Worm (Caenorhabditis elegans) whole organism, mixed stage, embryonic: ENCODE results near the gene mlc-1.

Source experiments
- M03D4.4 ChIP-seq: sonication (generic microtip); optimal IDR thresholded peaks from 2 replicates; lab custom pipeline; 2017; ENCODE audit warnings: mild to moderate bottlenecking, missing genetic modification characterization, missing compliant biosample characterization
- bed-3 ChIP-seq: fragments of 200-800 bp; sonication (Bioruptor generic); optimal IDR thresholded peaks from 3 replicates; lab custom pipeline; 2018; ENCODE audit warnings: mild to moderate bottlenecking, missing genetic modification characterization, moderate library complexity, missing compliant biosample characterization
- ceh-83 ChIP-seq: fragments of 200-800 bp; sonication (Bioruptor generic); optimal IDR thresholded peaks from 2 replicates; lab custom pipeline; 2018; ENCODE audit warnings: mild to moderate bottlenecking, missing genetic modification characterization, missing compliant biosample characterization
- cnd-1 ChIP-seq: fragments of 200-800 bp; sonication (Bioruptor generic); optimal IDR thresholded peaks from 2 replicates; lab custom pipeline; 2018; ENCODE audit warnings: mild to moderate bottlenecking, missing genetic modification characterization, missing compliant biosample characterization
- drap-1 ChIP-seq: fragments of 200-800 bp; sonication (Bioruptor generic); optimal IDR thresholded peaks from 3 replicates; lab custom pipeline; 2018; ENCODE audit warnings: mild to moderate bottlenecking, missing genetic modification characterization, missing compliant biosample characterization
- elt-1 ChIP-seq: sonication (generic microtip); optimal IDR thresholded peaks from 2 replicates; lab custom pipeline; 2017; ENCODE audit warnings: missing genetic modification characterization, mild to moderate bottlenecking, missing compliant biosample characterization, antibody characterized with exemption, moderate library complexity, borderline replicate concordance; ENCODE audit not compliant: insufficient read depth
- elt-3 ChIP-seq: fragments of 150-350 bp; optimal IDR thresholded peaks from 2 replicates; lab custom pipeline; 2014; ENCODE audit warnings: missing biosample characterization, missing genetic modification characterization
- flh-1 ChIP-seq: fragments of 200-800 bp; sonication (Bioruptor generic); optimal IDR thresholded peaks from 2 replicates; lab custom pipeline; 2018; ENCODE audit warnings: mild to moderate bottlenecking, missing genetic modification characterization, moderate library complexity, missing compliant biosample characterization
- ham-2 ChIP-seq: fragments of 200-800 bp; sonication (Bioruptor generic); optimal IDR thresholded peaks from 2 replicates; lab custom pipeline; 2018; ENCODE audit warnings: mild to moderate bottlenecking, missing genetic modification characterization, missing compliant biosample characterization
- hlh-1 ChIP-seq: fragments of 150-350 bp; optimal IDR thresholded peaks from 2 replicates; lab custom pipeline; 2014; ENCODE audit warnings: missing biosample characterization, missing genetic modification reagents, missing genetic modification characterization
- lin-13 ChIP-seq: fragments of 150-350 bp; optimal IDR thresholded peaks from 2 replicates; lab custom pipeline; 2014; ENCODE audit warnings: missing biosample characterization, missing genetic modification characterization
- lin-32 ChIP-seq: fragments of 200-800 bp; sonication (Bioruptor generic); optimal IDR thresholded peaks from 2 replicates; lab custom pipeline; 2018; ENCODE audit warnings: mild to moderate bottlenecking, missing genetic modification characterization, missing compliant biosample characterization
- lsy-2 ChIP-seq: fragments of 150-350 bp; optimal IDR thresholded peaks from 2 replicates; lab custom pipeline; 2014; ENCODE audit warnings: missing biosample characterization, missing genetic modification characterization
- mab-5 ChIP-seq: fragments of 150-350 bp; optimal IDR thresholded peaks from 2 replicates; lab custom pipeline; 2014; ENCODE audit warnings: missing biosample characterization, missing genetic modification characterization
- mep-1 ChIP-seq: fragments of 150-350 bp; optimal IDR thresholded peaks from 2 replicates; lab custom pipeline; 2017; ENCODE audit warnings: missing biosample characterization, missing genetic modification reagents, missing genetic modification characterization, inconsistent platforms
- mls-2 ChIP-seq: sonication (generic microtip); optimal IDR thresholded peaks from 2 replicates; lab custom pipeline; 2016; ENCODE audit warnings: mild to moderate bottlenecking, missing genetic modification characterization, moderate library complexity, missing compliant biosample characterization
- nhr-12 ChIP-seq: fragments of 150-350 bp; optimal IDR thresholded peaks from 2 replicates; lab custom pipeline; 2014; ENCODE audit warnings: missing biosample characterization, missing genetic modification characterization
- nhr-237 ChIP-seq: fragments of 150-350 bp; optimal IDR thresholded peaks from 2 replicates; lab custom pipeline; 2014; ENCODE audit warnings: missing biosample characterization, missing genetic modification characterization
- nhr-28 ChIP-seq: fragments of 150-350 bp; optimal IDR thresholded peaks from 2 replicates; lab custom pipeline; 2014; ENCODE audit warnings: missing biosample characterization, missing genetic modification characterization
- nhr-76 ChIP-seq: sonication (generic microtip); optimal IDR thresholded peaks from 2 replicates; lab custom pipeline; 2017; ENCODE audit warnings: missing biosample characterization, missing genetic modification characterization
- pha-4 ChIP-seq: fragments of 150-350 bp; optimal IDR thresholded peaks from 2 replicates; lab custom pipeline; 2018; ENCODE audit warnings: missing biosample characterization, missing genetic modification reagents, missing genetic modification characterization
- sptf-1 ChIP-seq: sonication (generic microtip); optimal IDR thresholded peaks from 2 replicates; lab custom pipeline; 2017; ENCODE audit warnings: mild to moderate bottlenecking, missing genetic modification characterization, moderate library complexity, missing compliant biosample characterization
- tbx-8 ChIP-seq: fragments of 200-800 bp; sonication (Bioruptor generic); optimal IDR thresholded peaks from 2 replicates; lab custom pipeline; 2018; ENCODE audit warnings: mild to moderate bottlenecking, missing genetic modification characterization, moderate library complexity, missing compliant biosample characterization
- unc-120 ChIP-seq: sonication (generic microtip); optimal IDR thresholded peaks from 2 replicates; lab custom pipeline; 2017; ENCODE audit warnings: missing genetic modification characterization, missing compliant biosample characterization; ENCODE audit not compliant: poor library complexity, severe bottlenecking
- unc-39 ChIP-seq: fragments of 150-350 bp; optimal IDR thresholded peaks from 2 replicates; lab custom pipeline; 2014; ENCODE audit warnings: missing biosample characterization, missing genetic modification characterization
- unc-62 ChIP-seq: fragments of 150-350 bp; optimal IDR thresholded peaks from 2 replicates; lab custom pipeline; 2014; ENCODE audit warnings: missing biosample characterization, missing genetic modification reagents, missing genetic modification characterization
- zip-8 ChIP-seq: fragments of 150-350 bp; optimal IDR thresholded peaks from 2 replicates; lab custom pipeline; 2014; ENCODE audit warnings: missing biosample characterization, missing genetic modification characterization

mlc-1 gene

DNA sequence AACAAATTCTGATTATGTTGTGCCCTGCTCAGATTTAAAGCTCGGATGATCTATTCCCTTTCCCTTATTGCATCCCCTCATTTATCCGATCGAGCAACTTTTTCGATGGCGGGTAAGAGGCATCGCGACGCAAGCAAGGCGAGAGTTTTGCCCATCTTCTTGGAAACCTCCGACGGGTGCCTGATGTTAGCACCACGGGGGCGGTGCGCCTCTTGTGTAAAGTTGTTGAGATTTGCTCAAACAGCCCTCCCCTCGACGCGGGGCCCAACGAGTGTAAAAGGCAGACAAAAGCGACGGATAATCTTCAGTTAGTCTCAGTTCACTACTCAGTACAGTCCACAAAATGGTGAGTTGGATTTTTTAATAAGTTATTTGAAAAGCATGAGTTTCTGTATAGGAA, at the start of gene mlc-1:
Gene mlc-1, plus strand, starts transcription at position 324 of the 400 bp plus-strand sequence.
- TF ChIP-seq mep-1: no peak
- TF ChIP-seq mab-5 (tag; lab: Kevin White, UChicago): no peak
- peak; percentile 77 for TF ChIP-seq hlh-1
- peak; percentile 24 for TF ChIP-seq ceh-83 (GFP tag; lab: Kevin White, UChicago)
- peak; percentile 86 for TF ChIP-seq unc-120
- TF ChIP-seq pha-4 (tag; lab: Kevin White, UChicago): no peak

DNA sequence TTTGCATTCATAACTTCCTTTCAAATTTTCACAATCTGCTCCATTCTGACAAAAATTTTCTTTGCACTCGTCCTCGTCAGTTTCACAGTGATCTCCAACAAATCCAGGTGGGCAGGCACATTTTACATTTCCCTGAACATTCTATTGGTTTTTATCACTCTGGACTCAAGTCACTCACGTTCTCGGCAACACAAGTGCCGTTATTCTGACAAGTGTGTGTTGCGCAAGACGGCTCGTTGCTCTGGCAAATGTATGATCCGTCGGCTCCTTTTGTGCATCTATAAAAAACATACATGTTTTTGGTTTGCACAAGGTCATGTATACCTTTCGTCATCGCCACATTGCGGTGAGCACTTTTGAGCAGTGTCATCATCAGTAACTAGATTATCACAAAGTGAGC, 46.4 kb upstream of the mlc-1 start:
- TF ChIP-seq lin-13 (no peak), zip-8 (tag; lab: Kevin White, UChicago) (peak; percentile 42), flh-1 (GFP tag; lab: Kevin White, UChicago) (no peak), mep-1 (no peak), ceh-83 (GFP tag; lab: Kevin White, UChicago) (no peak), nhr-12 (tag; lab: Kevin White, UChicago) (no peak)
- TF ChIP-seq, all 35 proteins: peak for 1

DNA sequence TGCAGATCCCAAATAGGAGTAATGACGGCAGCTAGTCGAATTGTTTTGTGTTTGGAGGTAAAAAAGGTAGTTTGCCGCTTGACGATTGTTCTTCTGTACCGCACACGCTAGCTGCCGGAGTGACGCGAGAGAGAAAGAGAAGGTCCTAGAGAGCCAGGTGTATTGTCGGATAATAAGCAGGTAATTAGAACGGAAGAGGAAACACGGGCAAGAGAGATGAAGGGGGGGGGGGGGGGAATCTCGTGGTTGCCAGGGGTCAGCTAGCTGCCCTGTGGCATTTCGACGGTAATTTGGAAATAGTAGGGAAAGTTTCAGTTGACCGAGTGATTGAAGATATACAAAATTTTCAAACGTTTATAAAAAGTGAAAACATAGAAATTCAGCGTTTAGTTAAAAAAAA, 45.1 kb upstream of the mlc-1 start, which contains the start of gene crb-1:
Gene crb-1, minus strand, starts transcription at position 147 of the 400 bp plus-strand sequence.
- no peak for TF ChIP-seq nhr-12 (tag; lab: Kevin White, UChicago)
- TF ChIP-seq mab-5 (tag; lab: Kevin White, UChicago): no peak
- TF ChIP-seq drap-1 (GFP tag; lab: Kevin White, UChicago): no peak
- peak; percentile 49 for TF ChIP-seq ham-2 (GFP tag; lab: Kevin White, UChicago)
- no peak for TF ChIP-seq lin-32 (GFP tag; lab: Kevin White, UChicago)
- no peak for TF ChIP-seq pha-4 (tag; lab: Kevin White, UChicago)
- no peak for TF ChIP-seq unc-39 (tag; lab: Kevin White, UChicago)
- TF ChIP-seq M03D4.4 (tag; lab: Kevin White, UChicago): no peak
- TF ChIP-seq mls-2 (tag; lab: Kevin White, UChicago): peak; percentile 64
- no peak for TF ChIP-seq tbx-8 (GFP tag; lab: Kevin White, UChicago)
- TF ChIP-seq sptf-1: peak; percentile 62
- TF ChIP-seq unc-120: no peak
- TF ChIP-seq lsy-2 (tag; lab: Kevin White, UChicago): no peak
- TF ChIP-seq elt-1: no peak
- TF ChIP-seq, all 35 proteins: peak for 3

DNA sequence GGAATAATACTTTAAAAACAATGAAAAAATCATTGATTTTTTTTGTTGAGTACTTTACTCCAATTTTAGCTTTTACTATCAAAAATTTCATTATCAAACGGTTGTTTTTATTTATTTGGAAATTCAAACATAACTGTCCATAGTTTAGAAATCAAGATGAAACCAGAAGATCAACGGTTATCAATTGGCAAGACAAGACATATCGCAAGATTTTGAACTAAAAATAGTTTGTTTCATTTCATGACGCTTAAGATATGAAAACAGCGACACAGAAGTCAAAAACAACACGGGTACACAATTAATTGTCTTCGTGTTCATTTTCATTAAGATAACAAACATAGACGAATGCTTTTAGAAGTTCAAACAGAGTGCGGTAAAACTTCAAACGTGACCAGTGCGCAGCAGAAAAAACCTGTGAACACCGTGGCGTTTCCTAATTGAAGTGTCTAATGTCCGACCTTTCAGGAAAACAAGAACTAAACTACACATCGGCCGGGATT, 41.5 kb upstream of the mlc-1 start:
- TF ChIP-seq unc-62 (GFP tag; lab: Kevin White, UChicago): no peak
- TF ChIP-seq nhr-237 (tag; lab: Kevin White, UChicago): no peak
- TF ChIP-seq elt-3: no peak
- no peak for TF ChIP-seq cnd-1
- TF ChIP-seq tbx-8 (GFP tag; lab: Kevin White, UChicago): no peak
- TF ChIP-seq bed-3 (GFP tag; lab: Kevin White, UChicago): no peak
- TF ChIP-seq mep-1: no peak
- no peak for TF ChIP-seq lsy-2 (tag; lab: Kevin White, UChicago)
- no peak for TF ChIP-seq flh-1 (GFP tag; lab: Kevin White, UChicago)
- no peak for TF ChIP-seq ceh-83 (GFP tag; lab: Kevin White, UChicago)
- no peak for TF ChIP-seq lin-13
- no peak for TF ChIP-seq nhr-28 (tag; lab: Kevin White, UChicago)
- no peak for TF ChIP-seq nhr-76 (tag; lab: Kevin White, UChicago)
- no peak for TF ChIP-seq zip-8 (tag; lab: Kevin White, UChicago)

DNA sequence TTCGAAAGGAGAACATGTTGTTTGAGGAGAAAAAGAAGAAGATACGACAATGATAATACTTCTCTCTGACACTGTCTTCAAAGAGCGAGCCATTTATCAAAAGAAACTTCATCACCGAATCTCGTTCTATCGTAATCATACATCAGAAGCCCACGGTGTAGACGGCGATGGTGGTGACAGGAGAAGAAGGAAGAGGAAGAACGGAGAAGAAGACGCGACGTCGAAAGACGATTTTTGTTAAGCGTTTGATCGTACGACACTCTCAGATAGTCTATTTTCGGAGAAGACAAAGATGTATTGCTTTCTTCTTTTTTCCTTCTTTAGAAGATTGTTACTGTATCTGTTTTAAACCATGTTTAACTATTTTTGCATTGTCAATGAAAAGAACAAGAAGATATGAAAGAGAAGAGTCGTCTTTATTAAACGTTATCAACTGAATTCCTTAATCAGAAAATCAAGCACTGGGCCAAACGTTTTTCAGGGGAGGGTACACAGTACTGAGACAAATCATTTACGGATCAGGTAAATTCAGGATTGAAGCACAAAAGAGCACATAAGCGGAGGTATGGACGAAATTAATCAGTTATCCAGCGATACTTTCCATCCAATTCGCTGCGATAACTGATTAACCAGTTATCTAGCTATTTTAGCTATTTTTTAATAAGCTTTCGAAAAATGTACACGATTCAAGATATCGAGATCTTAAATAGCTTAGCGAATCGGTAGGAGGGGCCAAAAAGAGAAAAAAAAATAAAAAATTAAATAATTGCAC, 39.0 kb upstream of the mlc-1 start:
- TF ChIP-seq nhr-76 (tag; lab: Kevin White, UChicago): no peak
- TF ChIP-seq nhr-237 (tag; lab: Kevin White, UChicago): no peak
- TF ChIP-seq sptf-1: no peak
- no peak for TF ChIP-seq mls-2 (tag; lab: Kevin White, UChicago)
